Fruit fly (Drosophila melanogaster) whole organism, prepupa: ENCODE results near the gene slmo.

ENCODE experiments used
- Blimp-1 ChIP-seq: fragments of 200-800 bp; sonication (Bioruptor generic); optimal IDR thresholded peaks from 3 replicates; lab custom pipeline; 2017; ENCODE audit warnings: missing biosample characterization, missing genetic modification characterization, mild to moderate bottlenecking, moderate library complexity, missing genetic modification reagents
- CG10669 ChIP-seq: fragments of 200-800 bp; sonication (Bioruptor generic); optimal IDR thresholded peaks from 3 replicates; lab custom pipeline; 2018; ENCODE audit warnings: missing biosample characterization, mild to moderate bottlenecking, missing genetic modification characterization, moderate library complexity
- CG11294 ChIP-seq: fragments of 200-800 bp; sonication (Bioruptor generic); IDR thresholded peaks from 2 replicates; pipeline ENCODE4 v1.3.6; 2022; ENCODE audit warnings: missing biosample characterization, missing genetic modification characterization
- CG11762 ChIP-seq: fragments of 200-800 bp; sonication (Bioruptor generic); optimal IDR thresholded peaks from 3 replicates; lab custom pipeline; 2016; ENCODE audit warnings: missing biosample characterization, missing genetic modification characterization; ENCODE audit not compliant: insufficient read depth
- CG15336 ChIP-seq: fragments of 200-800 bp; sonication (Bioruptor generic); IDR thresholded peaks from 2 replicates; pipeline ENCODE4 v1.3.6; 2022; ENCODE audit warnings: missing biosample characterization, missing genetic modification characterization
- CG1621 ChIP-seq: fragments of 200-800 bp; sonication (Bioruptor generic); optimal IDR thresholded peaks from 3 replicates; lab custom pipeline; 2018; ENCODE audit warnings: missing biosample characterization, mild to moderate bottlenecking, missing genetic modification characterization
- CG3032 ChIP-seq: fragments of 200-800 bp; optimal IDR thresholded peaks from 2 replicates; lab custom pipeline; 2019; ENCODE audit warnings: missing biosample characterization, mild to moderate bottlenecking, missing genetic modification characterization, moderate library complexity
- CG31627 ChIP-seq: fragments of 200-800 bp; sonication (Bioruptor generic); optimal IDR thresholded peaks from 3 replicates; lab custom pipeline; 2016; ENCODE audit warnings: missing biosample characterization, missing genetic modification characterization
- CG32006 ChIP-seq: fragments of 200-800 bp; sonication (Bioruptor generic); optimal IDR thresholded peaks from 3 replicates; lab custom pipeline; 2017; ENCODE audit warnings: missing biosample characterization, mild to moderate bottlenecking, missing genetic modification characterization
- CG34406 ChIP-seq: fragments of 200-800 bp; sonication (Bioruptor generic); optimal IDR thresholded peaks from 3 replicates; lab custom pipeline; 2016; ENCODE audit warnings: missing biosample characterization, missing genetic modification characterization
- CG3919 ChIP-seq: fragments of 200-800 bp; sonication (Bioruptor generic); optimal IDR thresholded peaks from 3 replicates; lab custom pipeline; 2016; ENCODE audit warnings: missing biosample characterization, missing genetic modification characterization
- CG4318 ChIP-seq: fragments of 200-800 bp; sonication (Bioruptor generic); optimal IDR thresholded peaks from 3 replicates; lab custom pipeline; 2017; ENCODE audit warnings: missing biosample characterization, mild to moderate bottlenecking, missing genetic modification characterization
- CG6163 ChIP-seq: fragments of 200-800 bp; sonication (Bioruptor generic); IDR thresholded peaks from 3 replicates; pipeline ENCODE4 v1.3.6; 2022; ENCODE audit warnings: missing biosample characterization, missing genetic modification characterization
- CG6276 ChIP-seq: fragments of 200-800 bp; sonication (Bioruptor generic); optimal IDR thresholded peaks from 2 replicates; lab custom pipeline; 2017; ENCODE audit warnings: missing biosample characterization, mild to moderate bottlenecking, missing genetic modification characterization
- CG6792 ChIP-seq: fragments of 200-800 bp; sonication (Bioruptor generic); optimal IDR thresholded peaks from 3 replicates; lab custom pipeline; 2016; ENCODE audit warnings: missing biosample characterization, missing genetic modification characterization
- CG6808 ChIP-seq: fragments of 200-800 bp; sonication (Bioruptor generic); optimal IDR thresholded peaks from 3 replicates; lab custom pipeline; 2017; ENCODE audit warnings: missing biosample characterization, missing genetic modification characterization, mild to moderate bottlenecking, moderate library complexity, missing genetic modification reagents
- CG6854 ChIP-seq: fragments of 200-800 bp; sonication (Bioruptor generic); optimal IDR thresholded peaks from 2 replicates; lab custom pipeline; 2017; ENCODE audit warnings: missing biosample characterization, mild to moderate bottlenecking, missing genetic modification characterization
- CG7368 ChIP-seq: fragments of 200-800 bp; sonication (Bioruptor generic); optimal IDR thresholded peaks from 3 replicates; lab custom pipeline; 2016; ENCODE audit warnings: missing biosample characterization, missing genetic modification characterization
- CG8119 ChIP-seq: fragments of 200-800 bp; sonication (Bioruptor generic); IDR thresholded peaks from 3 replicates; pipeline ENCODE4 v1.3.6; 2022; ENCODE audit warnings: missing biosample characterization, missing genetic modification characterization
- CG8319 ChIP-seq: fragments of 200-800 bp; sonication (Bioruptor generic); optimal IDR thresholded peaks from 3 replicates; lab custom pipeline; 2016; ENCODE audit warnings: missing biosample characterization, missing genetic modification characterization
- CG9139 ChIP-seq: fragments of 200-800 bp; sonication (Bioruptor generic); optimal IDR thresholded peaks from 3 replicates; lab custom pipeline; 2017; ENCODE audit warnings: missing biosample characterization, mild to moderate bottlenecking, missing genetic modification characterization
- Eip78C ChIP-seq: fragments of 200-800 bp; sonication (Bioruptor generic); peaks from one replicate; lab custom pipeline; 2016; ENCODE audit warnings: missing biosample characterization, missing genetic modification characterization
- Eip93F ChIP-seq: fragments of 200-800 bp; sonication (Bioruptor generic); optimal IDR thresholded peaks from 2 replicates; lab custom pipeline; 2016; ENCODE audit warnings: missing biosample characterization, mild to moderate bottlenecking, missing genetic modification characterization
- Gug ChIP-seq: fragments of 200-800 bp; sonication (Bioruptor generic); IDR thresholded peaks from 2 replicates; pipeline ENCODE4 v1.3.6; 2022; ENCODE audit warnings: missing biosample characterization, missing genetic modification characterization
- Hr38 ChIP-seq: sonication (Bioruptor generic); optimal IDR thresholded peaks from 2 replicates; lab custom pipeline; 2016; ENCODE audit warnings: missing biosample characterization, missing genetic modification characterization
- Hr39 ChIP-seq: fragments of 200-800 bp; sonication (Bioruptor generic); optimal IDR thresholded peaks from 2 replicates; lab custom pipeline; 2016; ENCODE audit warnings: missing biosample characterization, missing genetic modification characterization
- Lpt ChIP-seq: fragments of 200-800 bp; sonication (Bioruptor generic); optimal IDR thresholded peaks from 3 replicates; lab custom pipeline; 2016; ENCODE audit warnings: missing biosample characterization, missing genetic modification characterization
- OdsH ChIP-seq: fragments of 200-800 bp; sonication (Bioruptor generic); optimal IDR thresholded peaks from 3 replicates; lab custom pipeline; 2016; ENCODE audit warnings: missing biosample characterization, missing genetic modification characterization
- Smox ChIP-seq: fragments of 200-800 bp; sonication (Bioruptor generic); optimal IDR thresholded peaks from 3 replicates; lab custom pipeline; 2016; ENCODE audit warnings: missing biosample characterization, missing genetic modification characterization
- Sox102F ChIP-seq: fragments of 200-800 bp; sonication (Bioruptor generic); optimal IDR thresholded peaks from 2 replicates; lab custom pipeline; 2016; ENCODE audit warnings: missing biosample characterization, mild to moderate bottlenecking, missing genetic modification characterization
- achi ChIP-seq: fragments of 200-800 bp; sonication (Bioruptor generic); optimal IDR thresholded peaks from 3 replicates; lab custom pipeline; 2016; ENCODE audit warnings: missing biosample characterization, missing genetic modification characterization
- acj6 ChIP-seq: fragments of 200-800 bp; sonication (Bioruptor generic); optimal IDR thresholded peaks from 3 replicates; lab custom pipeline; 2016; ENCODE audit warnings: missing biosample characterization, missing genetic modification characterization
- cyc ChIP-seq: fragments of 200-800 bp; sonication (Bioruptor generic); optimal IDR thresholded peaks from 3 replicates; lab custom pipeline; 2016; ENCODE audit warnings: missing biosample characterization, missing genetic modification characterization
- dsx ChIP-seq: fragments of 200-800 bp; optimal IDR thresholded peaks from 3 replicates; lab custom pipeline; 2019; ENCODE audit warnings: missing biosample characterization, mild to moderate bottlenecking, missing genetic modification characterization, moderate library complexity; ENCODE audit not compliant: poor library complexity, severe bottlenecking
- eg ChIP-seq: fragments of 200-800 bp; sonication (Bioruptor generic); IDR thresholded peaks from 3 replicates; pipeline ENCODE4 v1.3.6; 2022; ENCODE audit warnings: missing biosample characterization, missing genetic modification characterization
- esn ChIP-seq: fragments of 200-800 bp; sonication (Bioruptor generic); optimal IDR thresholded peaks from 2 replicates; lab custom pipeline; 2016; ENCODE audit warnings: missing biosample characterization, mild to moderate bottlenecking, missing genetic modification characterization, moderate library complexity
- fd59A ChIP-seq: fragments of 200-800 bp; sonication (Bioruptor generic); optimal IDR thresholded peaks from 2 replicates; lab custom pipeline; 2017; ENCODE audit warnings: missing biosample characterization, mild to moderate bottlenecking, missing genetic modification characterization, missing genetic modification reagents
- fd85E ChIP-seq: fragments of 200-800 bp; sonication (Bioruptor generic); optimal IDR thresholded peaks from 3 replicates; lab custom pipeline; 2016; ENCODE audit warnings: missing biosample characterization, missing genetic modification characterization
- lz ChIP-seq: fragments of 200-800 bp; sonication (Bioruptor generic); optimal IDR thresholded peaks from 3 replicates; lab custom pipeline; 2016; ENCODE audit warnings: missing biosample characterization, missing genetic modification characterization
- net ChIP-seq: fragments of 200-800 bp; sonication (Bioruptor generic); optimal IDR thresholded peaks from 3 replicates; lab custom pipeline; 2016; ENCODE audit warnings: missing biosample characterization, missing genetic modification characterization
- pdm3 ChIP-seq: fragments of 200-800 bp; sonication (Bioruptor generic); optimal IDR thresholded peaks from 3 replicates; lab custom pipeline; 2016; ENCODE audit warnings: missing biosample characterization, missing genetic modification characterization
- salr ChIP-seq, 2 experiments: fragments of 200-800 bp; sonication (Bioruptor generic); optimal IDR thresholded peaks; 3 replicates each; lab custom pipeline; 2016 to 2018; ENCODE audit warnings: missing biosample characterization in 2 of 2, missing genetic modification characterization in 2 of 2, mild to moderate bottlenecking in 1 of 2
- svp ChIP-seq: fragments of 200-800 bp; sonication (Bioruptor generic); peaks from one replicate; lab custom pipeline; 2016; ENCODE audit warnings: missing biosample characterization, missing genetic modification characterization
- topi ChIP-seq: fragments of 200-800 bp; sonication (Bioruptor generic); optimal IDR thresholded peaks from 3 replicates; lab custom pipeline; 2016; ENCODE audit warnings: missing biosample characterization, missing genetic modification characterization
- vri ChIP-seq: fragments of 200-800 bp; sonication (Bioruptor generic); optimal IDR thresholded peaks from 3 replicates; lab custom pipeline; 2016; ENCODE audit warnings: missing biosample characterization, mild to moderate bottlenecking, missing genetic modification characterization

slmo gene

dm6 chr2L:6045972-6046718, 2.4 kb downstream of the slmo start, which contains the start of gene Pfas (continued):
- peak; percentile 76 for TF ChIP-seq esn
- TF ChIP-seq cyc: peak; percentile 52
- TF ChIP-seq Blimp-1 (GFP tag; lab: Kevin White, UChicago): peak; percentile 32
- TF ChIP-seq CG6792: peak; percentile 60
- no peak for TF ChIP-seq CG10669 (GFP tag; lab: Kevin White, UChicago)
- 0 out of 2 replicates have a peak, but pooled peaks have one; percentile 33 for TF ChIP-seq CG15336 (GFP tag; lab: Robert Waterston, UW)
- TF ChIP-seq acj6 (GFP tag; lab: Kevin White, UChicago): peak; percentile 64
- TF ChIP-seq, all 60 proteins: peak for 35

DNA sequence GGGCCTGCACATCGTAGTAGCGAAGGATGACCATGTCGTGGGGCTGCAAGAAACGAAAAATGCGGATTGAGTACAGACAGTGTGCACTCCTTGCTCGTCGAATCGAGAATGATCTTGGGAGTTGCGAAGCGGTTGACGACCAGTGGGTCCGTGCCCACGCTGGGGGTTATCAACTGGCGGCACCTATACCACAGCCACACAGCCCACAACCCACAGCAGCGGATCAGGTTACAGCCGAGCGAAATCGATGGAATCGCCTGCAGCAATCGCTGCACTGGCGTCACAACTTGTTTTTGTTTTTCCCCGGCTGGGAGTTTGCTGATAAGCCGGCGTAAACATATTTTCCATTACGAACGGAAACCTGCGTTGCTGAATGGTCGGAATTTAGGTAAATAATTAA, 3.0 kb downstream of the slmo start:
- TF ChIP-seq CG6163 (GFP tag; lab: Robert Waterston, UW) (no peak), svp (GFP tag; lab: Kevin White, UChicago) (peak; percentile 99)

- TF ChIP-seq CG9139 (GFP tag; lab: Kevin White, UChicago): no peak
- no peak for TF ChIP-seq acj6 (GFP tag; lab: Kevin White, UChicago)
- no peak for TF ChIP-seq CG10669 (GFP tag; lab: Kevin White, UChicago)
- no peak for TF ChIP-seq OdsH (GFP tag; lab: Kevin White, UChicago)
- TF ChIP-seq CG15336 (GFP tag; lab: Robert Waterston, UW): peak; percentile 62
- peak; percentile 95 for TF ChIP-seq svp (GFP tag; lab: Kevin White, UChicago)
- TF ChIP-seq fd85E (GFP tag; lab: Kevin White, UChicago): no peak
- TF ChIP-seq Sox102F (GFP tag; lab: Kevin White, UChicago): no peak
- TF ChIP-seq CG3032 (tag; lab: Kevin White, UChicago): peak; percentile 46
- TF ChIP-seq CG11762 (GFP tag; lab: Kevin White, UChicago): peak; percentile 18
- TF ChIP-seq Blimp-1 (GFP tag; lab: Kevin White, UChicago): no peak
- no peak for TF ChIP-seq CG11294 (GFP tag; lab: Robert Waterston, UW)
- no peak for TF ChIP-seq CG8119
- peak; percentile 62 for TF ChIP-seq topi (GFP tag; lab: Kevin White, UChicago)
- TF ChIP-seq Gug (GFP tag; lab: Robert Waterston, UW): no peak
- TF ChIP-seq salr (GFP tag; optimal IDR thresholded peaks at IDR 0.05; lab: Kevin White, UChicago): no peak
- peak; percentile 73 for TF ChIP-seq CG31627 (GFP tag; lab: Kevin White, UChicago)
- no peak for TF ChIP-seq CG32006
- peak; percentile 79 for TF ChIP-seq esn
- TF ChIP-seq fd59A (GFP tag; lab: Kevin White, UChicago): no peak
- peak; percentile 65 for TF ChIP-seq lz
- TF ChIP-seq CG6808 (GFP tag; lab: Kevin White, UChicago): peak; percentile 39
- no peak for TF ChIP-seq Lpt (GFP tag; lab: Kevin White, UChicago)
- no peak for TF ChIP-seq CG6276 (GFP tag; lab: Kevin White, UChicago)
- no peak for TF ChIP-seq CG7368 (GFP tag; lab: Kevin White, UChicago)
- no peak for TF ChIP-seq CG4318 (GFP tag; lab: Kevin White, UChicago)
- TF ChIP-seq CG3919 (GFP tag; lab: Kevin White, UChicago): no peak
- TF ChIP-seq achi (GFP tag; lab: Kevin White, UChicago): peak; percentile 73
- no peak for TF ChIP-seq dsx (GFP tag; lab: Kevin White, UChicago)
- peak; percentile 40 for TF ChIP-seq net
- TF ChIP-seq Hr39: peak; percentile 73
- TF ChIP-seq CG6854 (GFP tag; lab: Kevin White, UChicago): no peak
- TF ChIP-seq Eip93F: peak; percentile 47
- TF ChIP-seq Smox (GFP tag; lab: Kevin White, UChicago): no peak
- no peak for TF ChIP-seq vri (GFP tag; lab: Kevin White, UChicago)
- no peak for TF ChIP-seq Hr38 (GFP tag; lab: Kevin White, UChicago)
- no peak for TF ChIP-seq pdm3 (GFP tag; lab: Kevin White, UChicago)
- peak; percentile 67 for TF ChIP-seq cyc
- peak; percentile 84 for TF ChIP-seq Eip78C (GFP tag; lab: Kevin White, UChicago)
- peak; percentile 70 for TF ChIP-seq eg (GFP tag; lab: Robert Waterston, UW)
- peak; percentile 75 for TF ChIP-seq CG1621 (tag; lab: Kevin White, UChicago)
- TF ChIP-seq CG6792: peak; percentile 51
- no peak for TF ChIP-seq CG8319 (GFP tag; lab: Kevin White, UChicago)
- TF ChIP-seq CG6163 (GFP tag; lab: Robert Waterston, UW): no peak
- TF ChIP-seq CG34406 (GFP tag; lab: Kevin White, UChicago): peak; percentile 55
These were observed 10.7 kb downstream of the slmo start, which contains the start of the genes CG9117 and CG31643 for dm6 chr2L:6037830-6038229. Gene CG9117 (minus strand): TSS chr2L:6037902. Gene CG31643 (plus strand): TSS chr2L:6038117.
